Worm (Caenorhabditis elegans) whole organism, L3 larva: ENCODE results near the gene cdh-4.

Experiments used
- nfya-1 ChIP-seq: sonication (generic microtip); optimal IDR thresholded peaks from 2 replicates; lab custom pipeline; 2017; ENCODE audit warnings: missing genetic modification characterization, mild to moderate bottlenecking, missing compliant biosample characterization, antibody characterized with exemption, moderate library complexity; ENCODE audit not compliant: insufficient read depth
- nhr-12 ChIP-seq: fragments of 150-350 bp; optimal IDR thresholded peaks from 2 replicates; lab custom pipeline; 2014; ENCODE audit warnings: missing biosample characterization, missing genetic modification characterization
- pha-4 ChIP-seq: fragments of 150-350 bp; optimal IDR thresholded peaks from 2 replicates; lab custom pipeline; 2014; ENCODE audit warnings: missing biosample characterization, missing genetic modification reagents, missing genetic modification characterization
- ztf-11 ChIP-seq: fragments of 150-350 bp; optimal IDR thresholded peaks from 2 replicates; lab custom pipeline; 2014; ENCODE audit warnings: missing biosample characterization, missing genetic modification characterization

- no peak for TF ChIP-seq pha-4 (tag; lab: Kevin White, UChicago)
- no peak for TF ChIP-seq ztf-11 (tag; lab: Kevin White, UChicago)
- TF ChIP-seq nfya-1, result no peak
- no peak for TF ChIP-seq nhr-12 (tag; lab: Kevin White, UChicago)
Measured at ce11 chrIII:4581495-4581894, 61.3 kb downstream of the cdh-4 start, which contains the start of gene F35G12.12.
